Fruit fly (Drosophila melanogaster) whole organism, embryonic: Measurements from ENCODE around the gene CG4101.

Experiments
- CG10267 ChIP-seq: fragments of 200-800 bp; sonication (Bioruptor generic); optimal IDR thresholded peaks from 2 replicates; lab custom pipeline; 2018; ENCODE audit warnings: missing biosample characterization, mild to moderate bottlenecking, missing genetic modification characterization, moderate library complexity
- CG10462 ChIP-seq: fragments of 200-800 bp; sonication (Bioruptor generic); optimal IDR thresholded peaks from 2 replicates; lab custom pipeline; 2016; ENCODE audit warnings: missing biosample characterization, missing genetic modification characterization
- CG10959 ChIP-seq: fragments of 200-800 bp; sonication (Bioruptor generic); IDR thresholded peaks from 2 replicates; pipeline ENCODE4 v1.3.6; 2022; ENCODE audit warnings: missing biosample characterization, missing genetic modification characterization
- CG11560 ChIP-seq: fragments of 200-800 bp; sonication (Bioruptor generic); IDR thresholded peaks from 3 replicates; pipeline ENCODE4 v1.3.6; 2022; ENCODE audit warnings: missing biosample characterization, missing genetic modification characterization
- CG12391 ChIP-seq: fragments of 200-800 bp; sonication (Bioruptor generic); optimal IDR thresholded peaks from 3 replicates; lab custom pipeline; 2018; ENCODE audit warnings: missing biosample characterization, mild to moderate bottlenecking, missing genetic modification characterization, moderate library complexity
- CG12744 ChIP-seq: fragments of 200-800 bp; sonication (Bioruptor generic); optimal IDR thresholded peaks from 2 replicates; lab custom pipeline; 2016; ENCODE audit warnings: missing biosample characterization, missing genetic modification characterization
- CG13894 ChIP-seq: fragments of 200-800 bp; sonication (Bioruptor generic); optimal IDR thresholded peaks from 3 replicates; lab custom pipeline; 2018; ENCODE audit warnings: missing biosample characterization, mild to moderate bottlenecking, missing genetic modification characterization, moderate library complexity
- CG15479 ChIP-seq: fragments of 200-800 bp; sonication (Bioruptor generic); optimal IDR thresholded peaks from 3 replicates; lab custom pipeline; 2019; ENCODE audit warnings: missing biosample characterization, mild to moderate bottlenecking, missing genetic modification characterization, moderate library complexity
- CG15696 ChIP-seq: fragments of 200-800 bp; sonication (Bioruptor generic); optimal IDR thresholded peaks from 2 replicates; lab custom pipeline; 2019; ENCODE audit warnings: missing biosample characterization, mild to moderate bottlenecking, missing genetic modification characterization, moderate library complexity
- CG17361 ChIP-seq: fragments of 200-800 bp; sonication (Bioruptor generic); IDR thresholded peaks from 3 replicates; pipeline ENCODE4 v1.3.6; 2022; ENCODE audit warnings: missing biosample characterization, missing genetic modification characterization
- CG17802 ChIP-seq: fragments of 200-800 bp; sonication (Bioruptor generic); optimal IDR thresholded peaks from 2 replicates; lab custom pipeline; 2018; ENCODE audit warnings: missing biosample characterization, mild to moderate bottlenecking, missing genetic modification characterization, moderate library complexity
- CG18619 ChIP-seq: fragments of 200-800 bp; sonication (Bioruptor generic); optimal IDR thresholded peaks from 3 replicates; lab custom pipeline; 2017; ENCODE audit warnings: missing biosample characterization, mild to moderate bottlenecking, missing genetic modification characterization
- CG18764 ChIP-seq: fragments of 200-800 bp; sonication (Bioruptor generic); optimal IDR thresholded peaks from 3 replicates; lab custom pipeline; 2016; ENCODE audit warnings: missing biosample characterization, missing genetic modification characterization
- CG2202 ChIP-seq: fragments of 200-800 bp; sonication (Bioruptor generic); optimal IDR thresholded peaks from 2 replicates; lab custom pipeline; 2018; ENCODE audit warnings: missing biosample characterization, mild to moderate bottlenecking, missing genetic modification characterization
- CG2712 ChIP-seq: fragments of 200-800 bp; optimal IDR thresholded peaks from 3 replicates; lab custom pipeline; 2019; ENCODE audit warnings: missing biosample characterization, mild to moderate bottlenecking, missing genetic modification characterization, moderate library complexity
- CG32767 ChIP-seq: fragments of 200-800 bp; sonication (Bioruptor generic); IDR thresholded peaks from 2 replicates; pipeline ENCODE4 v1.3.6; 2022; ENCODE audit warnings: missing biosample characterization, missing genetic modification characterization
- CG3995 ChIP-seq: fragments of 200-800 bp; sonication (Bioruptor generic); optimal IDR thresholded peaks from 3 replicates; lab custom pipeline; 2016; ENCODE audit warnings: missing biosample characterization, missing genetic modification characterization
- CG6654 ChIP-seq: fragments of 200-800 bp; sonication (Bioruptor generic); optimal IDR thresholded peaks from 2 replicates; lab custom pipeline; 2017; ENCODE audit warnings: missing biosample characterization, mild to moderate bottlenecking, missing genetic modification characterization
- CG6683 ChIP-seq: fragments of 200-800 bp; sonication (Bioruptor generic); optimal IDR thresholded peaks from 2 replicates; lab custom pipeline; 2017; ENCODE audit warnings: missing biosample characterization, mild to moderate bottlenecking, missing genetic modification characterization, missing genetic modification reagents
- CG7963 ChIP-seq: fragments of 200-800 bp; sonication (Bioruptor generic); IDR thresholded peaks from 3 replicates; pipeline ENCODE4 v1.3.6; 2022; ENCODE audit warnings: missing biosample characterization, missing genetic modification characterization; ENCODE audit not compliant: partially characterized antibody
- CG8089 ChIP-seq: fragments of 200-800 bp; sonication (Bioruptor generic); optimal IDR thresholded peaks from 3 replicates; lab custom pipeline; 2016; ENCODE audit warnings: missing biosample characterization, missing genetic modification characterization
- CrebB ChIP-seq: fragments of 200-800 bp; sonication (Bioruptor generic); optimal IDR thresholded peaks from 3 replicates; lab custom pipeline; 2018; ENCODE audit warnings: missing biosample characterization, mild to moderate bottlenecking, missing genetic modification characterization
- Dad ChIP-seq: fragments of 200-800 bp; sonication (Bioruptor generic); optimal IDR thresholded peaks from 3 replicates; lab custom pipeline; 2016; ENCODE audit warnings: missing biosample characterization, missing genetic modification characterization
- Dip2 ChIP-seq: fragments of 200-800 bp; sonication (Bioruptor generic); IDR thresholded peaks from 2 replicates; pipeline ENCODE4 v1.3.6; 2022; ENCODE audit warnings: missing biosample characterization, missing genetic modification characterization
- Dip3 ChIP-seq: fragments of 200-800 bp; sonication (Bioruptor generic); optimal IDR thresholded peaks from 3 replicates; lab custom pipeline; 2016; ENCODE audit warnings: missing biosample characterization, missing genetic modification characterization
- Dll ChIP-seq: fragments of 200-800 bp; sonication (Bioruptor generic); IDR thresholded peaks from 4 replicates; pipeline ENCODE4 v1.3.6; 2022; ENCODE audit warnings: missing biosample characterization, missing genetic modification characterization; ENCODE audit not compliant: partially characterized antibody
- Doc3 ChIP-seq: fragments of 200-800 bp; sonication (Bioruptor generic); IDR thresholded peaks from 3 replicates; pipeline ENCODE4 v1.3.6; 2022; ENCODE audit warnings: missing biosample characterization, missing genetic modification characterization; ENCODE audit not compliant: partially characterized antibody
- Ets65A ChIP-seq: fragments of 200-800 bp; sonication (Bioruptor generic); peaks from one replicate; lab custom pipeline; 2016; ENCODE audit warnings: missing biosample characterization, missing genetic modification characterization
- HmgD ChIP-seq: fragments of 200-800 bp; sonication (Bioruptor generic); optimal IDR thresholded peaks from 3 replicates; lab custom pipeline; 2016; ENCODE audit warnings: missing biosample characterization, missing genetic modification characterization
- Lhr ChIP-seq: fragments of 200-800 bp; sonication (Bioruptor generic); optimal IDR thresholded peaks from 3 replicates; lab custom pipeline; 2017; ENCODE audit warnings: mild to moderate bottlenecking, missing biosample characterization, missing genetic modification reagents, missing genetic modification characterization
- MBD-R2 ChIP-seq: fragments of 200-800 bp; sonication (Bioruptor generic); IDR thresholded peaks from 2 replicates; pipeline ENCODE4 v1.3.6; 2022; ENCODE audit warnings: missing biosample characterization, missing genetic modification characterization
- MTF-1 ChIP-seq: fragments of 200-800 bp; sonication (Bioruptor generic); optimal IDR thresholded peaks from 2 replicates; lab custom pipeline; 2018; ENCODE audit warnings: missing biosample characterization, mild to moderate bottlenecking, missing genetic modification characterization, borderline replicate concordance
- Opbp ChIP-seq: fragments of 200-800 bp; sonication (Bioruptor generic); IDR thresholded peaks from 3 replicates; pipeline ENCODE4 v1.3.6; 2022; ENCODE audit warnings: missing biosample characterization, missing genetic modification characterization; ENCODE audit not compliant: partially characterized antibody
- Pdp1 ChIP-seq, 2 experiments: fragments of 200-800 bp; sonication (Bioruptor generic); optimal IDR thresholded peaks; 3 replicates each; lab custom pipeline; 2016; ENCODE audit warnings: missing biosample characterization in 2 of 2, missing genetic modification characterization in 2 of 2, mild to moderate bottlenecking in 1 of 2, moderate library complexity in 1 of 2
- Ravus ChIP-seq: fragments of 200-800 bp; sonication (Bioruptor generic); IDR thresholded peaks from 2 replicates; pipeline ENCODE4 v1.3.6; 2022; ENCODE audit warnings: missing biosample characterization, missing genetic modification characterization
- TFAM ChIP-seq: fragments of 200-800 bp; sonication (Bioruptor generic); optimal IDR thresholded peaks from 2 replicates; lab custom pipeline; 2017; ENCODE audit warnings: missing biosample characterization, missing genetic modification characterization, inconsistent platforms
- Trl ChIP-seq, 3 experiments: fragments of >200 bp in 2 of 3; fragments of 200-800 bp in 1 of 3; sonication (Bioruptor generic) in 1 of 3; optimal IDR thresholded peaks; 2 replicates in 1 of 3; 3 replicates in 2 of 3; lab custom pipeline; 2016 to 2017; ENCODE audit warnings: missing biosample characterization in 1 of 3, missing genetic modification characterization in 1 of 3
- bbx ChIP-seq: fragments of 200-800 bp; sonication (Bioruptor generic); IDR thresholded peaks from 2 replicates; pipeline ENCODE4 v1.3.6; 2022; ENCODE audit warnings: missing biosample characterization, missing genetic modification characterization; ENCODE audit not compliant: partially characterized antibody
- bsh ChIP-seq, 2 experiments: fragments of 200-800 bp; sonication (Bioruptor generic); optimal IDR thresholded peaks; 2 replicates each; lab custom pipeline; 2017 to 2018; ENCODE audit warnings: mild to moderate bottlenecking in 2 of 2, missing biosample characterization in 2 of 2, missing genetic modification characterization in 2 of 2, moderate library complexity in 1 of 2
- chinmo ChIP-seq: fragments of 200-800 bp; sonication (Bioruptor generic); IDR thresholded peaks from 4 replicates; pipeline ENCODE4 v1.3.6; 2022; ENCODE audit warnings: missing biosample characterization, missing genetic modification characterization; ENCODE audit not compliant: partially characterized antibody
- fru ChIP-seq: fragments of >200 bp; optimal IDR thresholded peaks from 2 replicates; lab custom pipeline; 2017
- gem ChIP-seq: fragments of 200-800 bp; sonication (Bioruptor generic); optimal IDR thresholded peaks from 2 replicates; lab custom pipeline; 2019; ENCODE audit warnings: missing biosample characterization, mild to moderate bottlenecking, missing genetic modification characterization, moderate library complexity
- gro ChIP-seq: fragments of 200-800 bp; sonication (Bioruptor generic); optimal IDR thresholded peaks from 2 replicates; lab custom pipeline; 2016; ENCODE audit warnings: missing biosample characterization, missing genetic modification characterization
- inv ChIP-seq: fragments of 200-800 bp; sonication (Bioruptor generic); IDR thresholded peaks from 2 replicates; pipeline ENCODE4 v1.3.6; 2022; ENCODE audit warnings: missing biosample characterization, missing genetic modification characterization; ENCODE audit not compliant: partially characterized antibody
- pum ChIP-seq: fragments of 200-800 bp; sonication (Bioruptor generic); optimal IDR thresholded peaks from 2 replicates; lab custom pipeline; 2016; ENCODE audit warnings: missing biosample characterization, missing genetic modification characterization
- pzg ChIP-seq: fragments of 200-800 bp; sonication (Bioruptor generic); optimal IDR thresholded peaks from 3 replicates; lab custom pipeline; 2018; ENCODE audit warnings: missing biosample characterization, mild to moderate bottlenecking, missing genetic modification characterization, moderate library complexity
- tll ChIP-seq, 2 experiments: fragments of 200-800 bp in 1 of 2; fragments of >200 bp in 1 of 2; sonication (Bioruptor generic) in 1 of 2; optimal IDR thresholded peaks; 2 replicates each; lab custom pipeline; 2017 to 2019; ENCODE audit warnings: missing biosample characterization in 2 of 2, missing genetic modification characterization in 2 of 2, mild to moderate bottlenecking in 1 of 2, moderate library complexity in 1 of 2
- tna ChIP-seq: fragments of 200-800 bp; sonication (Bioruptor generic); IDR thresholded peaks from 2 replicates; pipeline ENCODE4 v1.3.6; 2022; ENCODE audit warnings: missing biosample characterization, missing genetic modification characterization; ENCODE audit not compliant: partially characterized antibody
- unc-4 ChIP-seq: fragments of 200-800 bp; sonication (Bioruptor generic); IDR thresholded peaks from 2 replicates; pipeline ENCODE4 v1.3.6; 2022; ENCODE audit warnings: missing biosample characterization, missing genetic modification characterization; ENCODE audit not compliant: partially characterized antibody

CG4101 gene

dm6 chr3L:16574307-16574946 lies 37.9 kb upstream of the CG4101 start, which contains the start of gene mbf1 (continued):
- TF ChIP-seq Dip3 (peak; percentile 3), CG17361 (peak; percentile 61; the same call in 1 of the 3 replicates), CG2202 (tag; lab: Kevin White, UChicago) (peak; percentile 2), CG7963 (GFP tag; lab: Robert Waterston, UW) (no peak), Pdp1 (GFP tag; optimal IDR thresholded peaks at IDR 0.05; lab: Kevin White, UChicago) (peak in 1 of 2 experiments; percentile 39), CG6654 (GFP tag; lab: Kevin White, UChicago) (no peak), inv (peak; percentile 48; the same call in 1 of the 2 replicates), gem (tag; lab: Kevin White, UChicago) (peak; percentile 27), bsh (GFP tag; optimal IDR thresholded peaks at IDR 0.05; lab: Kevin White, UChicago) (peak in 1 of 2 experiments; percentile 1), Trl (optimal IDR thresholded peaks at IDR 0.05; lab: Kevin White, UChicago) (no peak), Trl (GFP tag; optimal IDR thresholded peaks at IDR 0.05; lab: Kevin White, UChicago) (peak; percentile 21), gro (peak; percentile 48), MBD-R2 (GFP tag; lab: Robert Waterston, UW) (peak; percentile 59), tll (GFP tag; optimal IDR thresholded peaks at IDR 0.05; lab: Kevin White, UChicago) (peak in 1 of 2 experiments; percentile 16), Dll (GFP tag; lab: Robert Waterston, UW) (peak; percentile 78), CG13894 (tag; lab: Kevin White, UChicago) (peak; percentile 32), tna (0 out of 2 replicates have a peak, but pooled peaks have one; percentile 32), Dad (GFP tag; lab: Kevin White, UChicago) (no peak), CG11560 (peak; percentile 33; the same call in 1 of the 3 replicates), CG12391 (tag; lab: Kevin White, UChicago) (peak; percentile 48), CG32767 (no peak), pzg (peak; percentile 90), Doc3 (peak; percentile 29; the same call in 1 of the 3 replicates), pum (GFP tag; lab: Kevin White, UChicago) (no peak), CG10462 (no peak), CG15479 (GFP tag; lab: Kevin White, UChicago) (no peak), fru (lab: Kevin White, UChicago) (no peak), Lhr (GFP tag; lab: Kevin White, UChicago) (peak; percentile 50), HmgD (GFP tag; lab: Kevin White, UChicago) (peak; percentile 39), CG6683 (GFP tag; lab: Kevin White, UChicago) (no peak), CG15696 (tag; lab: Kevin White, UChicago) (no peak), Ets65A (GFP tag; lab: Kevin White, UChicago) (peak; percentile 71), CG2712 (tag; lab: Kevin White, UChicago) (peak; percentile 53), CG18619 (no peak), bbx (GFP tag; lab: Robert Waterston, UW) (peak; percentile 14), CG18764 (peak; percentile 12), unc-4 (GFP tag; lab: Robert Waterston, UW) (peak; percentile 71), CG10267 (tag; lab: Kevin White, UChicago) (peak; percentile 48), CG3995 (GFP tag; lab: Kevin White, UChicago) (peak; percentile 48)
- TF ChIP-seq, all 482 proteins: peak for 138

DNA sequence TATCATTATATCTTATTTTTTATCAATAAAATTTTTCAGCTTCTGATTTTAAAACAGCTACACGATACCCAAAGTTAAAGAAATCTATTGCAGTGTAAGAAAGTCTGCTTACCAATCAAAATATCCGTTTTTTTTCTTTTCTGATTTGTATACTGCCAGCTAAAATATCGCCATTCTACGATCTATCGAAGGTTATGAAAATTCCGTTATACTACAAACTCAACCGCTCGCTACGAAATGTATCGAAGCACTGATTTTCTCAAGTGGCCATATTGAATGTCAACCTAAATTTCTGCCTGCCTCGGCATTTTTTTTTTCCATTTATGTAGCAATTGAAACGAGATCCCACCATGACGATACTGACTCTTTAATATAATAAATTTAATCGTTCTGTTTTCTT lies 32.2 kb upstream of the CG4101 start, which contains the start of gene nxf2:
nxf2 (minus strand) TSS at position 258 of the 400 bp plus-strand sequence.
- TF ChIP-seq CG17802 (tag; lab: Kevin White, UChicago) = no peak
- no peak for TF ChIP-seq Dip2
- TF ChIP-seq CG8089 (GFP tag; lab: Kevin White, UChicago) = no peak
- TF ChIP-seq Opbp (GFP tag; lab: Robert Waterston, UW) = no peak; the same call in 2 of the 3 replicates
- no peak for TF ChIP-seq CG10959 (GFP tag; lab: Robert Waterston, UW)
- TF ChIP-seq chinmo (GFP tag; lab: Robert Waterston, UW) = no peak
- no peak for TF ChIP-seq MTF-1 (GFP tag; lab: Kevin White, UChicago)
- no peak for TF ChIP-seq CG12744 (GFP tag; lab: Kevin White, UChicago)
- no peak for TF ChIP-seq CrebB (tag; lab: Kevin White, UChicago)
- no peak for TF ChIP-seq Ravus (GFP tag; lab: Robert Waterston, UW)
- TF ChIP-seq TFAM (GFP tag; lab: Kevin White, UChicago) = no peak
- TF ChIP-seq CG10267 (tag; lab: Kevin White, UChicago) = peak; percentile 76
